Worm (Caenorhabditis elegans): ENCODE results near the gene C50E3.9.

ce11 chrV:7618114-7618513 is 18.1 kb upstream of the C50E3.9 start, which contains the start of gene C50E3.15:
- no peak for TF ChIP-seq him-1 (tag; optimal IDR thresholded peaks at IDR 0.05)
- TF ChIP-seq W03F9.2 (tag; optimal IDR thresholded peaks at IDR 0.05), result no peak
- TF ChIP-seq dao-5 (tag; optimal IDR thresholded peaks at IDR 0.05), result no peak

Measured in whole organism, L4/young adult.